Worm (Caenorhabditis elegans): Measurements from ENCODE around the gene nhr-95.

The nhr-95 gene

ce11 chrV:19057602-19058001, 24.8 kb downstream of the nhr-95 start:
- TF ChIP-seq ztf-16 (tag; optimal IDR thresholded peaks at IDR 0.05) = no peak
- TF ChIP-seq tbx-2 (tag; optimal IDR thresholded peaks at IDR 0.05) = no peak
- no peak for TF ChIP-seq K09A11.1 (tag; optimal IDR thresholded peaks at IDR 0.05; ENCODE audit: insufficient read depth)
- TF ChIP-seq C08G9.2 (tag; optimal IDR thresholded peaks at IDR 0.05) = no peak
- TF ChIP-seq rnt-1 (tag; optimal IDR thresholded peaks at IDR 0.05) = no peak
- TF ChIP-seq hlh-15 (tag; optimal IDR thresholded peaks at IDR 0.05) = no peak
- no peak for TF ChIP-seq pha-4 (tag; optimal IDR thresholded peaks at IDR 0.05)
- no peak for TF ChIP-seq ceh-18 (tag; optimal IDR thresholded peaks at IDR 0.05)
- no peak for TF ChIP-seq elt-4 (tag; optimal IDR thresholded peaks at IDR 0.05)
- no peak for TF ChIP-seq syd-9 (tag; optimal IDR thresholded peaks at IDR 0.05)
- TF ChIP-seq ets-4 (tag; optimal IDR thresholded peaks at IDR 0.05) = no peak
- TF ChIP-seq ahr-1 (tag; optimal IDR thresholded peaks at IDR 0.05) = no peak
- no peak for TF ChIP-seq fax-1 (tag; optimal IDR thresholded peaks at IDR 0.05)
- TF ChIP-seq ceh-34 (tag; optimal IDR thresholded peaks at IDR 0.05) = no peak
- TF ChIP-seq lin-11 (tag; optimal IDR thresholded peaks at IDR 0.05) = no peak
- no peak for TF ChIP-seq ref-2 (tag; optimal IDR thresholded peaks at IDR 0.05)
- TF ChIP-seq pros-1 (tag; optimal IDR thresholded peaks at IDR 0.05) = no peak
- TF ChIP-seq Y22D7AL.16 (tag; optimal IDR thresholded peaks at IDR 0.05) = no peak

ce11 chrV:19053281-19053680, 29.2 kb downstream of the nhr-95 start:
- TF ChIP-seq hlh-13 (GFP tag; optimal IDR thresholded peaks at IDR 0.05) = no peak
- no peak for TF ChIP-seq ceh-48 (tag; optimal IDR thresholded peaks at IDR 0.05)
- no peak for TF ChIP-seq fkh-6 (tag; optimal IDR thresholded peaks at IDR 0.05)
- TF ChIP-seq elt-2 (tag; optimal IDR thresholded peaks at IDR 0.05) = peak; percentile 42
- no peak for TF ChIP-seq ceh-2 (tag; optimal IDR thresholded peaks at IDR 0.05)
- no peak for TF ChIP-seq ceh-9 (tag; optimal IDR thresholded peaks at IDR 0.05)
- TF ChIP-seq C08G9.2 (tag; optimal IDR thresholded peaks at IDR 0.05) = no peak

ce11 chrV:19051425-19051824, 31.0 kb downstream of the nhr-95 start:
- TF ChIP-seq hlh-8 (tag; optimal IDR thresholded peaks at IDR 0.05) (no peak), ceh-2 (tag; optimal IDR thresholded peaks at IDR 0.05) (no peak), pha-2 (tag; optimal IDR thresholded peaks at IDR 0.05) (no peak), hlh-30 (tag; optimal IDR thresholded peaks at IDR 0.05; ENCODE audit: insufficient read depth) (no peak), unc-55 (GFP tag; optimal IDR thresholded peaks at IDR 0.05) (no peak), ceh-14 (tag; optimal IDR thresholded peaks at IDR 0.05) (no peak)

- no peak for TF ChIP-seq unc-42 (tag; optimal IDR thresholded peaks at IDR 0.05)
- no peak for TF ChIP-seq mec-3 (tag; optimal IDR thresholded peaks at IDR 0.05; ENCODE audit: borderline replicate concordance)
- TF ChIP-seq che-1 (tag; optimal IDR thresholded peaks at IDR 0.05) = no peak
- no peak for TF ChIP-seq ztf-16 (tag; optimal IDR thresholded peaks at IDR 0.05)
- no peak for TF ChIP-seq pax-1 (tag; optimal IDR thresholded peaks at IDR 0.05)
- no peak for TF ChIP-seq nhr-232 (tag; optimal IDR thresholded peaks at IDR 0.05)
- no peak for TF ChIP-seq pat-9 (tag; optimal IDR thresholded peaks at IDR 0.05)
- no peak for TF ChIP-seq C08G9.2 (tag; optimal IDR thresholded peaks at IDR 0.05)
These were observed 31.6 kb downstream of the nhr-95 start for ce11 chrV:19050888-19051287.

ce11 chrV:19050438-19050837, 32.0 kb downstream of the nhr-95 start, which contains the start of gene asp-1:
Gene asp-1, minus strand, starts transcription at chrV:19050752.
- TF ChIP-seq ceh-31 (tag; optimal IDR thresholded peaks at IDR 0.05) = no peak
- no peak for TF ChIP-seq T23F11.4 (GFP tag; optimal IDR thresholded peaks at IDR 0.05)
- TF ChIP-seq elt-2 (tag; optimal IDR thresholded peaks at IDR 0.05) = no peak
- no peak for TF ChIP-seq F13H6.1 (tag; optimal IDR thresholded peaks at IDR 0.05)
- no peak for TF ChIP-seq ceh-45 (GFP tag; IDR thresholded peaks at IDR 0.05)
- TF ChIP-seq ceh-14 (tag; optimal IDR thresholded peaks at IDR 0.05) = no peak
- no peak for TF ChIP-seq dmd-4 (tag; optimal IDR thresholded peaks at IDR 0.05; ENCODE audit: borderline replicate concordance)
- no peak for TF ChIP-seq gmeb-2 (tag; optimal IDR thresholded peaks at IDR 0.05)
- TF ChIP-seq ztf-16 (tag; optimal IDR thresholded peaks at IDR 0.05) = no peak
- TF ChIP-seq pax-1 (tag; optimal IDR thresholded peaks at IDR 0.05) = no peak
- TF ChIP-seq ama-1 (optimal IDR thresholded peaks at IDR 0.05) = no peak
- no peak for TF ChIP-seq hlh-6 (tag; optimal IDR thresholded peaks at IDR 0.05)
- no peak for TF ChIP-seq ceh-18 (tag; optimal IDR thresholded peaks at IDR 0.05)
- TF ChIP-seq zip-5 (tag; optimal IDR thresholded peaks at IDR 0.05) = no peak
- TF ChIP-seq hlh-13 (GFP tag; optimal IDR thresholded peaks at IDR 0.05) = no peak
- no peak for TF ChIP-seq elt-4 (tag; optimal IDR thresholded peaks at IDR 0.05)
- no peak for TF ChIP-seq nhr-232 (tag; optimal IDR thresholded peaks at IDR 0.05)

Measured in whole organism, late embryonic.